Fruit fly (Drosophila melanogaster) whole organism: Measurements from ENCODE around the gene CG2767.

Experiments
- CG8478 ChIP-seq: fragments of >200 bp; optimal IDR thresholded peaks from 2 replicates; lab custom pipeline; 2018; ENCODE audit warnings: inconsistent platforms
- Dll ChIP-seq: fragments of >200 bp; optimal IDR thresholded peaks from 2 replicates; lab custom pipeline; 2017
- EcR ChIP-seq, 2 experiments: fragments of >200 bp; optimal IDR thresholded peaks; 2 replicates each; lab custom pipeline; 2017; ENCODE audit warnings: missing biosample characterization in 2 of 2, missing genetic modification characterization in 2 of 2, missing genetic modification reagents in 2 of 2
- pan ChIP-seq: fragments of >200 bp; optimal IDR thresholded peaks from 2 replicates; lab custom pipeline; 2017
- psq ChIP-seq: fragments of >200 bp; optimal IDR thresholded peaks from 2 replicates; lab custom pipeline; 2017
- usp ChIP-seq: fragments of >200 bp; optimal IDR thresholded peaks from 2 replicates; lab custom pipeline; 2017; ENCODE audit warnings: missing biosample characterization, missing genetic modification characterization, mixed read lengths

dm6 chr3R:7969702-7970175 lies 38.2 kb downstream of the CG2767 start:
- TF ChIP-seq Dll (lab: Kevin White, UChicago) (no peak), EcR (GFP tag; optimal IDR thresholded peaks at IDR 0.05; lab: Kevin White, UChicago) (no peak), CG8478 (no peak), usp (GFP tag; lab: Kevin White, UChicago) (no peak), pan (no peak), psq (no peak)
